Fruit fly (Drosophila melanogaster) whole organism, embryonic: ENCODE results near the gene CG11912.

ENCODE experiments used
- Atf6 ChIP-seq: fragments of 200-800 bp; sonication (Bioruptor generic); IDR thresholded peaks from 2 replicates; pipeline ENCODE4 v1.3.6; 2022; ENCODE audit warnings: missing biosample characterization, missing genetic modification characterization
- Awh ChIP-seq: fragments of 200-800 bp; sonication (Bioruptor generic); IDR thresholded peaks from 2 replicates; pipeline ENCODE4, ENCODE4 v1.3.6; 2022; ENCODE audit warnings: missing biosample characterization, missing genetic modification characterization
- CG10147 ChIP-seq: fragments of 200-800 bp; sonication (Bioruptor generic); optimal IDR thresholded peaks from 2 replicates; lab custom pipeline; 2019; ENCODE audit warnings: missing biosample characterization, mild to moderate bottlenecking, missing genetic modification characterization, moderate library complexity
- CG10543 ChIP-seq: fragments of 200-800 bp; sonication (Bioruptor generic); optimal IDR thresholded peaks from 3 replicates; lab custom pipeline; 2017; ENCODE audit warnings: missing biosample characterization, mild to moderate bottlenecking, missing genetic modification characterization, moderate library complexity
- CG11247 ChIP-seq: fragments of 200-800 bp; sonication (Bioruptor generic); IDR thresholded peaks from 2 replicates; pipeline ENCODE4 v1.3.6; 2022; ENCODE audit warnings: missing biosample characterization, missing genetic modification characterization
- CG1233 ChIP-seq: fragments of 200-800 bp; sonication (Bioruptor generic); optimal IDR thresholded peaks from 4 replicates; lab custom pipeline; 2018; ENCODE audit warnings: missing biosample characterization, mild to moderate bottlenecking, missing genetic modification characterization
- CG12769 ChIP-seq: fragments of 200-800 bp; sonication (Bioruptor generic); optimal IDR thresholded peaks from 2 replicates; lab custom pipeline; 2019; ENCODE audit warnings: missing biosample characterization, mild to moderate bottlenecking, missing genetic modification characterization, moderate library complexity
- CG13123 ChIP-seq: fragments of 200-800 bp; sonication (Bioruptor generic); optimal IDR thresholded peaks from 2 replicates; lab custom pipeline; 2016; ENCODE audit warnings: missing biosample characterization, missing genetic modification characterization
- CG16813 ChIP-seq: fragments of 200-800 bp; sonication (Bioruptor generic); IDR thresholded peaks from 3 replicates; pipeline ENCODE4 v1.3.6; 2022; ENCODE audit warnings: missing biosample characterization, missing genetic modification characterization; ENCODE audit not compliant: partially characterized antibody
- CG17328 ChIP-seq: fragments of 200-800 bp; sonication (Bioruptor generic); IDR thresholded peaks from 2 replicates; pipeline ENCODE4 v1.3.6; 2022; ENCODE audit warnings: missing biosample characterization, missing genetic modification characterization
- CG2889 ChIP-seq: fragments of 200-800 bp; sonication (Bioruptor generic); IDR thresholded peaks from 3 replicates; pipeline ENCODE4 v1.3.6; 2022; ENCODE audit warnings: missing biosample characterization, missing genetic modification characterization
- CG4360 ChIP-seq: fragments of 200-800 bp; sonication (Bioruptor generic); IDR thresholded peaks from 2 replicates; pipeline ENCODE4 v1.3.6; 2022; ENCODE audit warnings: missing biosample characterization, missing genetic modification characterization
- CG4730 ChIP-seq: fragments of 200-800 bp; sonication (Bioruptor generic); IDR thresholded peaks from 2 replicates; pipeline ENCODE4 v1.3.6; 2022; ENCODE audit warnings: missing biosample characterization, missing genetic modification characterization
- CG9932 ChIP-seq: fragments of 200-800 bp; sonication (Bioruptor generic); IDR thresholded peaks from 2 replicates; pipeline ENCODE4 v1.3.6; 2022; ENCODE audit warnings: missing biosample characterization, missing genetic modification characterization
- CTCF ChIP-seq: fragments of 200-800 bp; sonication (Bioruptor generic); optimal IDR thresholded peaks from 2 replicates; lab custom pipeline; 2017; ENCODE audit warnings: missing biosample characterization, mild to moderate bottlenecking, missing genetic modification characterization, moderate library complexity
- Hey ChIP-seq: fragments of 200-800 bp; sonication (Bioruptor generic); optimal IDR thresholded peaks from 3 replicates; lab custom pipeline; 2018; ENCODE audit warnings: missing biosample characterization, mild to moderate bottlenecking, missing genetic modification characterization
- Hsf ChIP-seq: fragments of 200-800 bp; sonication (Bioruptor generic); optimal IDR thresholded peaks from 3 replicates; lab custom pipeline; 2016; ENCODE audit warnings: missing biosample characterization, missing genetic modification characterization
- Jarid2 ChIP-seq: fragments of 200-800 bp; sonication (Bioruptor generic); optimal IDR thresholded peaks from 3 replicates; lab custom pipeline; 2017; ENCODE audit warnings: mild to moderate bottlenecking, missing biosample characterization, missing genetic modification reagents, missing genetic modification characterization
- NfI ChIP-seq: fragments of 200-800 bp; sonication (Bioruptor generic); optimal IDR thresholded peaks from 3 replicates; lab custom pipeline; 2018; ENCODE audit warnings: missing biosample characterization, mild to moderate bottlenecking, missing genetic modification characterization, moderate library complexity
- abd-A ChIP-seq: fragments of 200-800 bp; sonication (Bioruptor generic); optimal IDR thresholded peaks from 3 replicates; lab custom pipeline; 2019; ENCODE audit warnings: missing biosample characterization, mild to moderate bottlenecking, missing genetic modification characterization, moderate library complexity
- ara ChIP-seq: fragments of 200-800 bp; sonication (Bioruptor generic); IDR thresholded peaks from 2 replicates; pipeline ENCODE4 v1.3.6; 2022; ENCODE audit warnings: missing biosample characterization, missing genetic modification characterization
- btn ChIP-seq: fragments of 200-800 bp; sonication (Bioruptor generic); optimal IDR thresholded peaks from 2 replicates; lab custom pipeline; 2016; ENCODE audit warnings: missing biosample characterization, missing genetic modification characterization
- caup ChIP-seq: fragments of 200-800 bp; sonication (Bioruptor generic); optimal IDR thresholded peaks from 3 replicates; lab custom pipeline; 2017; ENCODE audit warnings: missing biosample characterization, mild to moderate bottlenecking, missing genetic modification characterization, moderate library complexity; ENCODE audit not compliant: severe bottlenecking
- crc ChIP-seq: fragments of 200-800 bp; sonication (Bioruptor generic); optimal IDR thresholded peaks from 2 replicates; lab custom pipeline; 2016; ENCODE audit warnings: missing biosample characterization, missing genetic modification characterization
- dimm ChIP-seq: fragments of 200-800 bp; sonication (Bioruptor generic); IDR thresholded peaks from 2 replicates; pipeline ENCODE4 v1.3.6; 2022; ENCODE audit warnings: missing biosample characterization, missing genetic modification characterization
- ems ChIP-seq: fragments of 200-800 bp; sonication (Bioruptor generic); optimal IDR thresholded peaks from 3 replicates; lab custom pipeline; 2016; ENCODE audit warnings: missing biosample characterization, missing genetic modification characterization
- ewg ChIP-seq: fragments of 200-800 bp; sonication (Bioruptor generic); optimal IDR thresholded peaks from 3 replicates; lab custom pipeline; 2017; ENCODE audit warnings: mild to moderate bottlenecking, missing biosample characterization, missing genetic modification reagents, missing genetic modification characterization
- exex ChIP-seq: fragments of 200-800 bp; sonication (Bioruptor generic); optimal IDR thresholded peaks from 4 replicates; lab custom pipeline; 2018; ENCODE audit warnings: missing biosample characterization, mild to moderate bottlenecking, missing genetic modification characterization, moderate library complexity
- fd64A ChIP-seq: fragments of 200-800 bp; sonication (Bioruptor generic); optimal IDR thresholded peaks from 3 replicates; lab custom pipeline; 2018; ENCODE audit warnings: missing biosample characterization, mild to moderate bottlenecking, missing genetic modification characterization
- gfzf ChIP-seq: fragments of 200-800 bp; sonication (Bioruptor generic); optimal IDR thresholded peaks from 2 replicates; lab custom pipeline; 2016; ENCODE audit warnings: missing biosample characterization, mild to moderate bottlenecking, missing genetic modification characterization, moderate library complexity
- hb ChIP-seq: fragments of 200-800 bp; sonication (Bioruptor generic); IDR thresholded peaks from 3 replicates; pipeline ENCODE4 v1.3.6; 2022; ENCODE audit warnings: missing biosample characterization, missing genetic modification characterization; ENCODE audit not compliant: partially characterized antibody
- kah ChIP-seq: fragments of 200-800 bp; sonication (Bioruptor generic); optimal IDR thresholded peaks from 2 replicates; lab custom pipeline; 2018; ENCODE audit warnings: missing biosample characterization, mild to moderate bottlenecking, missing genetic modification characterization
- kni ChIP-seq: fragments of 200-800 bp; sonication (Bioruptor generic); optimal IDR thresholded peaks from 3 replicates; lab custom pipeline; 2017; ENCODE audit warnings: mild to moderate bottlenecking, missing biosample characterization, missing genetic modification reagents, missing genetic modification characterization
- knrl ChIP-seq: fragments of 200-800 bp; sonication (Bioruptor generic); IDR thresholded peaks from 3 replicates; pipeline ENCODE4 v1.3.6; 2022; ENCODE audit warnings: missing biosample characterization, missing genetic modification characterization; ENCODE audit not compliant: partially characterized antibody
- lola ChIP-seq, 3 experiments: fragments of >200 bp in 2 of 3; fragments of 200-800 bp in 1 of 3; sonication (Bioruptor generic) in 1 of 3; optimal IDR thresholded peaks; 2 replicates each; lab custom pipeline; 2017 to 2019; ENCODE audit warnings: missing biosample characterization in 3 of 3, missing genetic modification characterization in 3 of 3, mild to moderate bottlenecking in 1 of 3, moderate library complexity in 1 of 3
- pros ChIP-seq: fragments of 200-800 bp; sonication (Bioruptor generic); optimal IDR thresholded peaks from 3 replicates; lab custom pipeline; 2019; ENCODE audit warnings: missing biosample characterization, mild to moderate bottlenecking, missing genetic modification characterization, moderate library complexity
- run ChIP-seq: fragments of 200-800 bp; sonication (Bioruptor generic); optimal IDR thresholded peaks from 3 replicates; lab custom pipeline; 2018; ENCODE audit warnings: missing biosample characterization, mild to moderate bottlenecking, missing genetic modification characterization
- schlank ChIP-seq: fragments of 200-800 bp; sonication (Bioruptor generic); optimal IDR thresholded peaks from 2 replicates; lab custom pipeline; 2018; ENCODE audit warnings: missing biosample characterization, mild to moderate bottlenecking, missing genetic modification characterization
- sd ChIP-seq: fragments of 200-800 bp; sonication (Bioruptor generic); optimal IDR thresholded peaks from 3 replicates; lab custom pipeline; 2018; ENCODE audit warnings: missing biosample characterization, mild to moderate bottlenecking, missing genetic modification characterization, moderate library complexity
- sens ChIP-seq: fragments of 200-800 bp; sonication (Bioruptor generic); peaks from one replicate; lab custom pipeline; 2016; ENCODE audit warnings: missing biosample characterization, missing genetic modification characterization
- sna ChIP-seq: fragments of 200-800 bp; sonication (Bioruptor generic); IDR thresholded peaks from 2 replicates; pipeline ENCODE4 v1.3.6; 2022; ENCODE audit warnings: missing biosample characterization, missing genetic modification characterization; ENCODE audit not compliant: partially characterized antibody
- sob ChIP-seq: fragments of 200-800 bp; sonication (Bioruptor generic); IDR thresholded peaks from 2 replicates; pipeline ENCODE4 v1.3.6; 2022; ENCODE audit warnings: missing biosample characterization, missing genetic modification characterization
- sr ChIP-seq: fragments of 200-800 bp; sonication (Bioruptor generic); IDR thresholded peaks from 3 replicates; pipeline ENCODE4 v1.3.6; 2022; ENCODE audit warnings: missing biosample characterization, missing genetic modification characterization
- unc-4 ChIP-seq: fragments of 200-800 bp; sonication (Bioruptor generic); IDR thresholded peaks from 2 replicates; pipeline ENCODE4 v1.3.6; 2022; ENCODE audit warnings: missing biosample characterization, missing genetic modification characterization; ENCODE audit not compliant: partially characterized antibody
- vvl ChIP-seq: fragments of 200-800 bp; sonication (Bioruptor generic); IDR thresholded peaks from 2 replicates; pipeline ENCODE4 v1.3.6; 2022; ENCODE audit warnings: missing biosample characterization, missing genetic modification characterization
- wor ChIP-seq: fragments of 200-800 bp; sonication (Bioruptor generic); IDR thresholded peaks from 2 replicates; pipeline ENCODE4 v1.3.6; 2022; ENCODE audit warnings: missing biosample characterization, missing genetic modification characterization

Gene CG11912

DNA sequence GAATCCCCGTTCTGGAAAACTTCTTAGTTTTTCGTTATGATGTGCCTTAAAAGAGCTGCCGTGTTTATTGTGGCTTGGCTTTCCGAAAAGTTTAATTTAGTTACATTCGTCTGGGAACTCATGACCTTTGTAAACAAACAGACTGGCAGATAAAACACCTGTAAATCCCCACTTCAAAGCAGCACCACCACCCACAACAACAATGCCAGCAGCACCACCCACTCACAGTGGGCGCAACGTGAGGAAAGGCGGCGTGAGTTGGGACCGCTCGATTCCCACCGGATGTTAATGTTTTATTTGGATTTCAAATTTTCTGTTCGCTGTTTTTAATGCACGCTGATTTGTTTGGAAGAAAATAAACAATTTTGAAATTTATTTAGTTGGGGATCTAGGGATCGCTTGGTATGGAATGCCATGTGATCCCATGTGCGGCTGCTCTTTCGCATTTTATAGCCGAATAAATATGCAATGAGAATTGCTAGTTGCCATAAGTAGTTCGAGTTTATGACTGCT is 10.8 kb downstream of the CG11912 start:
- TF ChIP-seq kah (GFP tag; lab: Kevin White, UChicago) (peak; percentile 69), run (tag; lab: Kevin White, UChicago) (peak; percentile 17), vvl (GFP tag; lab: Robert Waterston, UW) (no peak), sens (GFP tag; lab: Kevin White, UChicago) (peak; percentile 3), sd (tag; lab: Kevin White, UChicago) (peak; percentile 69), CG2889 (GFP tag; lab: Robert Waterston, UW) (no peak), abd-A (tag; lab: Kevin White, UChicago) (peak; percentile 27), ewg (GFP tag; lab: Kevin White, UChicago) (no peak), fd64A (peak; percentile 43), CG12769 (tag; lab: Kevin White, UChicago) (peak; percentile 71), CTCF (no peak), sr (peak; percentile 56; the same call in 1 of the 3 replicates)

DNA sequence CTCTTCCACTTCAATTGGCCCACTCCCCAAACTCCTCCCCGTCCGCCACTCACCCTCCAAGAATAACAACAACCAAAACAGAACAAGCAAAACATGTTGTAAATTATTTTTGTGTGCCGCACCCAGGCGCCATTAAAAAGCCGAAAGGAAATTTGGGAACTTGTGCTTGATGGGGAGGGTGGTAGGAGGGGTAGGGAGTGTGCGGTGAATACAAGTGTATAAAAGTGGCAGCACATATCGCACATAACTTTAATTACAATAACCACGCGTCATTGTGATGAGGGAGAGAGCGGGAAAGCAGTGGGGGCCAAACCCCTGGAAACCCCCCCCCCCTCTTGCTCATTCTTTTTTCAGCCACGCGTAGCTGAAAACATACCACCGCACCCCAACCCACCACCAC is 11.9 kb downstream of the CG11912 start:
- TF ChIP-seq CG10147 (GFP tag; lab: Kevin White, UChicago) = no peak
- TF ChIP-seq CG4360 (GFP tag; lab: Robert Waterston, UW) = no peak; the same call in 1 of the 2 replicates
- TF ChIP-seq sd (tag; lab: Kevin White, UChicago) = peak; percentile 54
- no peak for TF ChIP-seq CG17328 (GFP tag; lab: Robert Waterston, UW)
- TF ChIP-seq knrl (GFP tag; lab: Robert Waterston, UW) = no peak
- TF ChIP-seq schlank = peak; percentile 17
- TF ChIP-seq vvl (GFP tag; lab: Robert Waterston, UW) = 0 out of 2 replicates have a peak, but pooled peaks have one; percentile 31
- peak; percentile 93 for TF ChIP-seq abd-A (tag; lab: Kevin White, UChicago)
- peak; percentile 27 for TF ChIP-seq CG12769 (tag; lab: Kevin White, UChicago)
- TF ChIP-seq sr = peak; percentile 11; the same call in 1 of the 3 replicates
- TF ChIP-seq wor = no peak
- no peak for TF ChIP-seq unc-4 (GFP tag; lab: Robert Waterston, UW)
- 0 out of 3 replicates have a peak, but pooled peaks have one; percentile 42 for TF ChIP-seq hb (GFP tag; lab: Robert Waterston, UW)
- TF ChIP-seq btn (GFP tag; lab: Kevin White, UChicago) = no peak
- TF ChIP-seq kah (GFP tag; lab: Kevin White, UChicago) = peak; percentile 9
- no peak for TF ChIP-seq ems (GFP tag; lab: Kevin White, UChicago)
- peak; percentile 23 for TF ChIP-seq pros
- peak; percentile 70 for TF ChIP-seq caup
- TF ChIP-seq kni = peak; percentile 62
- 0 out of 2 replicates have a peak, but pooled peaks have one; percentile 27 for TF ChIP-seq ara (GFP tag; lab: Robert Waterston, UW)
- no peak for TF ChIP-seq CG11247 (GFP tag; lab: Robert Waterston, UW)
- peak; percentile 49 for TF ChIP-seq Hey (tag; lab: Kevin White, UChicago)
- TF ChIP-seq NfI (GFP tag; lab: Kevin White, UChicago) = no peak
- no peak for TF ChIP-seq crc (GFP tag; lab: Kevin White, UChicago)
- TF ChIP-seq lola (GFP tag; optimal IDR thresholded peaks at IDR 0.05; lab: Kevin White, UChicago) = no peak
- peak; percentile 1 for TF ChIP-seq exex (tag; lab: Kevin White, UChicago)
- TF ChIP-seq CG10543 (GFP tag; lab: Kevin White, UChicago) = peak; percentile 50
- no peak for TF ChIP-seq gfzf (GFP tag; lab: Kevin White, UChicago)
- no peak for TF ChIP-seq Hsf (GFP tag; lab: Kevin White, UChicago)
- TF ChIP-seq dimm (GFP tag; lab: Robert Waterston, UW) = no peak
- TF ChIP-seq CG9932 (GFP tag; lab: Robert Waterston, UW) = 0 out of 2 replicates have a peak, but pooled peaks have one; percentile 19
- 0 out of 2 replicates have a peak, but pooled peaks have one; percentile 13 for TF ChIP-seq Atf6 (GFP tag; lab: Robert Waterston, UW)
- peak; percentile 0 for TF ChIP-seq Jarid2 (GFP tag; lab: Kevin White, UChicago)
- no peak for TF ChIP-seq CG4730 (GFP tag; lab: Robert Waterston, UW)
- TF ChIP-seq run (tag; lab: Kevin White, UChicago) = peak; percentile 39
- TF ChIP-seq sna = no peak
- 0 out of 3 replicates have a peak, but pooled peaks have one; percentile 14 for TF ChIP-seq CG2889 (GFP tag; lab: Robert Waterston, UW)
- 0 out of 3 replicates have a peak, but pooled peaks have one; percentile 12 for TF ChIP-seq CG16813 (GFP tag; lab: Robert Waterston, UW)
- no peak for TF ChIP-seq CG1233 (GFP tag; lab: Kevin White, UChicago)
- no peak for TF ChIP-seq CG13123 (GFP tag; lab: Kevin White, UChicago)
- 0 out of 2 replicates have a peak, but pooled peaks have one; percentile 18 for TF ChIP-seq sob (GFP tag; lab: Robert Waterston, UW)
- 0 out of 2 replicates have a peak, but pooled peaks have one; percentile 27 for TF ChIP-seq Awh (GFP tag; lab: Robert Waterston, UW)
